Worm (Caenorhabditis elegans) whole organism, L2 larva: Measurements from ENCODE around the gene Y51B9A.5.

Source experiments
- ama-1 ChIP-seq: fragments of 150-350 bp; optimal IDR thresholded peaks from 2 replicates; lab custom pipeline; 2018; ENCODE audit warnings: inconsistent platforms
- egl-27 ChIP-seq: sonication (generic microtip); optimal IDR thresholded peaks from 3 replicates; lab custom pipeline; 2017; ENCODE audit warnings: missing biosample characterization, missing genetic modification reagents, missing genetic modification characterization
- elt-3 ChIP-seq: sonication (generic microtip); optimal IDR thresholded peaks from 2 replicates; lab custom pipeline; 2017; ENCODE audit warnings: missing biosample characterization, missing genetic modification characterization
- mdl-1 ChIP-seq, 2 experiments: fragments of 150-350 bp in 1 of 2; sonication (generic microtip) in 1 of 2; optimal IDR thresholded peaks; 2 replicates each; lab custom pipeline; 2017; ENCODE audit warnings: missing biosample characterization in 2 of 2, missing genetic modification characterization in 2 of 2
- snpc-4 ChIP-seq: fragments of 150-350 bp; optimal IDR thresholded peaks from 2 replicates; lab custom pipeline; 2014; ENCODE audit warnings: missing biosample characterization, missing genetic modification characterization
- unc-62 ChIP-seq: fragments of 150-350 bp; optimal IDR thresholded peaks from 2 replicates; lab custom pipeline; 2014; ENCODE audit warnings: missing biosample characterization, missing genetic modification reagents, missing genetic modification characterization
- zag-1 ChIP-seq: fragments of 150-350 bp; optimal IDR thresholded peaks from 2 replicates; lab custom pipeline; 2014; ENCODE audit warnings: missing biosample characterization, missing genetic modification characterization

- no peak for TF ChIP-seq zag-1
- TF ChIP-seq ama-1 (lab: Kevin White, UChicago) = no peak
- TF ChIP-seq mdl-1 (tag; optimal IDR thresholded peaks at IDR 0.05; lab: Kevin White, UChicago) = no peak
- no peak for TF ChIP-seq unc-62 (GFP tag; lab: Kevin White, UChicago)
- TF ChIP-seq snpc-4 (tag; lab: Kevin White, UChicago) = no peak
- TF ChIP-seq egl-27 = no peak
- TF ChIP-seq elt-3 (tag; lab: Kevin White, UChicago) = no peak
Observed at ce11 chrII:9403087-9403486, 859 bp upstream of the Y51B9A.5 start, which contains the start of gene Y51B9A.6.
